Worm (Caenorhabditis elegans): ENCODE results near the gene rev-1.

DNA sequence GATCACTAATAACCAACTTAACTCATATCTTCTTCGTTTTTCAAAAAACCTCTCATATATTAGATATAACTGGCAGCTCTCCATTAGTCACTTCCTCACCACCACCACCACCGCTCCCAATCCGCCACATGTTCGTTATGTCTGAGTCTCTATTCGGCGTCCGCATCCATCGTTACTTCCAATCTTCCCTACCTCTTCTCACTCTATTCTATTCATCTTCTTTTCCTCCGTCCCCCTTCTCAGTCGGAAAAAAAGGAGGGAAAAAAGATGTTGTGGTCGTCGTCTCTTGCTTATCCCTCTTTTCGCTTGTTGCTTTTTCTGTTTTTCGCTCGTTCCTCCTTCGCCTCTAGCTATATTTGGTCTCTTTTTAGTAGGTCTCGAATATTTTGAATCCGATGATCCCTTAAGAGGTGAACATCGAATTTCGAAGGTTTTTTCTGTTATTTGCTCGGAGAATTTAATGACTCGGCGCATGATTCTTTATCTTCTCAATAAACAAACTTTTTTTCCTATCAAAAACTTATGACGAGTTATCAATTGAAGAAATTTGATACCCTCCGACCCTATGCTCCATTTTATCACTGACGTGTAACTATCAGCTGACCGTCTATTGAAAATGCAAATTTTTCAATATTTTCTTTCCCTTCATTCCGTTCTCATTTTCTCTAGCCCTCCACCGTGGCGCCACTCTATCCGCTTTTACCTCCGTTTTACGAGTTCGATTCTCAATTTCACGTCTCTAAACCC lies 8.4 kb upstream of the rev-1 start:
- TF ChIP-seq zag-1 (tag; optimal IDR thresholded peaks at IDR 0.05): no peak
- TF ChIP-seq egl-43 (GFP tag; IDR thresholded peaks at IDR 0.05): peak; percentile 60
- no peak for TF ChIP-seq ceh-20 (GFP tag; IDR thresholded peaks at IDR 0.05)
- no peak for TF ChIP-seq F49E8.2 (tag; optimal IDR thresholded peaks at IDR 0.05; ENCODE audit: borderline replicate concordance)
- no peak for TF ChIP-seq unc-39 (tag; optimal IDR thresholded peaks at IDR 0.05)
- TF ChIP-seq egl-27 (tag; optimal IDR thresholded peaks at IDR 0.05): no peak
- no peak for TF ChIP-seq lin-13 (GFP tag; optimal IDR thresholded peaks at IDR 0.05)
- peak; percentile 80; the same call in 1 of the 2 replicates for TF ChIP-seq nhr-41 (GFP tag; IDR thresholded peaks at IDR 0.05)
- no peak for TF ChIP-seq nhr-237 (tag; optimal IDR thresholded peaks at IDR 0.05)
- TF ChIP-seq tra-1 (GFP tag; IDR thresholded peaks at IDR 0.05): no peak
- no peak for TF ChIP-seq T20F7.1 (GFP tag; optimal IDR thresholded peaks at IDR 0.05)
- no peak for TF ChIP-seq Y5F2A.4 (GFP tag; optimal IDR thresholded peaks at IDR 0.05)
- no peak for TF ChIP-seq nhr-76 (tag; optimal IDR thresholded peaks at IDR 0.05)

Data from whole organism, L4 larva.